Fruit fly (Drosophila melanogaster) whole organism, embryonic: Measurements from ENCODE around the gene CG12310.

Experiments used
- CG1024 ChIP-seq: fragments of 200-800 bp; sonication (Bioruptor generic); IDR thresholded peaks from 2 replicates; pipeline ENCODE4 v1.3.6; 2022; ENCODE audit warnings: missing biosample characterization, missing genetic modification characterization
- CG11398 ChIP-seq: fragments of 200-800 bp; sonication (Bioruptor generic); optimal IDR thresholded peaks from 2 replicates; lab custom pipeline; 2016; ENCODE audit warnings: missing biosample characterization, missing genetic modification characterization
- CG13287 ChIP-seq: fragments of 200-800 bp; sonication (Bioruptor generic); IDR thresholded peaks from 2 replicates; pipeline ENCODE4 v1.3.6; 2022; ENCODE audit warnings: missing biosample characterization, missing genetic modification characterization; ENCODE audit not compliant: partially characterized antibody
- CG13624 ChIP-seq: fragments of 200-800 bp; sonication (Bioruptor generic); optimal IDR thresholded peaks from 2 replicates; lab custom pipeline; 2016; ENCODE audit warnings: missing biosample characterization, missing genetic modification characterization
- CG14710 ChIP-seq: fragments of 200-800 bp; sonication (Bioruptor generic); optimal IDR thresholded peaks from 3 replicates; lab custom pipeline; 2019; ENCODE audit warnings: missing biosample characterization, mild to moderate bottlenecking, missing genetic modification characterization, moderate library complexity
- CG15073 ChIP-seq: fragments of 200-800 bp; sonication (Bioruptor generic); optimal IDR thresholded peaks from 2 replicates; lab custom pipeline; 2016; ENCODE audit warnings: missing biosample characterization, missing genetic modification characterization
- CG1647 ChIP-seq: fragments of 200-800 bp; sonication (Bioruptor generic); optimal IDR thresholded peaks from 3 replicates; lab custom pipeline; 2016; ENCODE audit warnings: missing biosample characterization, missing genetic modification characterization
- CG17328 ChIP-seq: fragments of 200-800 bp; sonication (Bioruptor generic); IDR thresholded peaks from 2 replicates; pipeline ENCODE4 v1.3.6; 2022; ENCODE audit warnings: missing biosample characterization, missing genetic modification characterization
- CG17361 ChIP-seq: fragments of 200-800 bp; sonication (Bioruptor generic); IDR thresholded peaks from 3 replicates; pipeline ENCODE4 v1.3.6; 2022; ENCODE audit warnings: missing biosample characterization, missing genetic modification characterization
- CG1832 ChIP-seq: fragments of 200-800 bp; sonication (Bioruptor generic); optimal IDR thresholded peaks from 2 replicates; lab custom pipeline; 2017; ENCODE audit warnings: missing biosample characterization, mild to moderate bottlenecking, missing genetic modification characterization, inconsistent platforms
- CG2889 ChIP-seq: fragments of 200-800 bp; sonication (Bioruptor generic); IDR thresholded peaks from 3 replicates; pipeline ENCODE4 v1.3.6; 2022; ENCODE audit warnings: missing biosample characterization, missing genetic modification characterization
- CG30403 ChIP-seq: fragments of 200-800 bp; sonication (Bioruptor generic); optimal IDR thresholded peaks from 3 replicates; lab custom pipeline; 2016; ENCODE audit warnings: missing biosample characterization, missing genetic modification characterization
- CG30431 ChIP-seq: fragments of 200-800 bp; sonication (Bioruptor generic); optimal IDR thresholded peaks from 2 replicates; lab custom pipeline; 2017; ENCODE audit warnings: missing biosample characterization, missing genetic modification characterization
- CG33557 ChIP-seq: fragments of 200-800 bp; sonication (Bioruptor generic); optimal IDR thresholded peaks from 2 replicates; lab custom pipeline; 2019; ENCODE audit warnings: missing biosample characterization, mild to moderate bottlenecking, missing genetic modification characterization, moderate library complexity
- CG4328 ChIP-seq: fragments of 200-800 bp; sonication (Bioruptor generic); optimal IDR thresholded peaks from 3 replicates; lab custom pipeline; 2017; ENCODE audit warnings: missing biosample characterization, missing genetic modification reagents, missing genetic modification characterization
- CG43689 ChIP-seq: fragments of 200-800 bp; sonication (Bioruptor generic); IDR thresholded peaks from 2 replicates; pipeline ENCODE4 v1.3.6; 2022; ENCODE audit warnings: missing biosample characterization, missing genetic modification characterization
- CG5180 ChIP-seq: fragments of 200-800 bp; sonication (Bioruptor generic); optimal IDR thresholded peaks from 3 replicates; lab custom pipeline; 2017; ENCODE audit warnings: missing biosample characterization, missing genetic modification characterization, mild to moderate bottlenecking, moderate library complexity, missing genetic modification reagents
- CG9215 ChIP-seq: fragments of 200-800 bp; sonication (Bioruptor generic); IDR thresholded peaks from 2 replicates; pipeline ENCODE4 v1.3.6; 2022; ENCODE audit warnings: missing biosample characterization, missing genetic modification characterization
- CG9932 ChIP-seq: fragments of 200-800 bp; sonication (Bioruptor generic); IDR thresholded peaks from 2 replicates; pipeline ENCODE4 v1.3.6; 2022; ENCODE audit warnings: missing biosample characterization, missing genetic modification characterization
- D19B ChIP-seq: fragments of 200-800 bp; sonication (Bioruptor generic); optimal IDR thresholded peaks from 2 replicates; lab custom pipeline; 2017; ENCODE audit warnings: missing biosample characterization, mild to moderate bottlenecking, missing genetic modification characterization
- Dfd ChIP-seq, 2 experiments: fragments of >200 bp; optimal IDR thresholded peaks; 2 replicates each; lab custom pipeline; 2017; ENCODE audit warnings: missing biosample characterization in 2 of 2, missing genetic modification characterization in 2 of 2
- Eip74EF ChIP-seq, 2 experiments: fragments of 200-800 bp in 1 of 2; fragments of >200 bp in 1 of 2; sonication (Bioruptor generic) in 1 of 2; optimal IDR thresholded peaks; 2 replicates each; lab custom pipeline; 2017 to 2019; ENCODE audit warnings: missing biosample characterization in 2 of 2, missing genetic modification characterization in 2 of 2, mild to moderate bottlenecking in 1 of 2, moderate library complexity in 1 of 2
- Elba2 ChIP-seq: fragments of 200-800 bp; sonication (Bioruptor generic); optimal IDR thresholded peaks from 3 replicates; lab custom pipeline; 2016; ENCODE audit warnings: missing biosample characterization, missing genetic modification characterization
- Ets97D ChIP-seq: fragments of 200-800 bp; sonication (Bioruptor generic); optimal IDR thresholded peaks from 3 replicates; lab custom pipeline; 2016; ENCODE audit warnings: missing biosample characterization, missing genetic modification characterization
- Hr3 ChIP-seq: fragments of 200-800 bp; sonication (Bioruptor generic); optimal IDR thresholded peaks from 3 replicates; lab custom pipeline; 2016; ENCODE audit warnings: missing biosample characterization, missing genetic modification characterization
- YL-1 ChIP-seq: fragments of 200-800 bp; sonication (Bioruptor generic); optimal IDR thresholded peaks from 3 replicates; lab custom pipeline; 2017; ENCODE audit warnings: missing biosample characterization, mild to moderate bottlenecking, missing genetic modification characterization
- bbx ChIP-seq: fragments of 200-800 bp; sonication (Bioruptor generic); IDR thresholded peaks from 2 replicates; pipeline ENCODE4 v1.3.6; 2022; ENCODE audit warnings: missing biosample characterization, missing genetic modification characterization; ENCODE audit not compliant: partially characterized antibody
- cad ChIP-seq: fragments of >200 bp; optimal IDR thresholded peaks from 2 replicates; lab custom pipeline; 2017; ENCODE audit warnings: missing biosample characterization, missing genetic modification characterization
- crc ChIP-seq: fragments of 200-800 bp; sonication (Bioruptor generic); optimal IDR thresholded peaks from 2 replicates; lab custom pipeline; 2016; ENCODE audit warnings: missing biosample characterization, missing genetic modification characterization
- dm ChIP-seq: fragments of 200-800 bp; sonication (Bioruptor generic); optimal IDR thresholded peaks from 3 replicates; lab custom pipeline; 2016; ENCODE audit warnings: missing biosample characterization, missing genetic modification characterization
- dmrt99B ChIP-seq: fragments of 200-800 bp; sonication (Bioruptor generic); optimal IDR thresholded peaks from 2 replicates; lab custom pipeline; 2018; ENCODE audit warnings: missing biosample characterization, mild to moderate bottlenecking, missing genetic modification characterization, moderate library complexity
- ems ChIP-seq: fragments of 200-800 bp; sonication (Bioruptor generic); optimal IDR thresholded peaks from 3 replicates; lab custom pipeline; 2016; ENCODE audit warnings: missing biosample characterization, missing genetic modification characterization
- exex ChIP-seq: fragments of 200-800 bp; sonication (Bioruptor generic); optimal IDR thresholded peaks from 4 replicates; lab custom pipeline; 2018; ENCODE audit warnings: missing biosample characterization, mild to moderate bottlenecking, missing genetic modification characterization, moderate library complexity
- gce ChIP-seq: fragments of 200-800 bp; sonication (Bioruptor generic); IDR thresholded peaks from 3 replicates; pipeline ENCODE4 v1.3.6; 2022; ENCODE audit warnings: missing biosample characterization, missing genetic modification characterization
- grau ChIP-seq: fragments of 200-800 bp; optimal IDR thresholded peaks from 3 replicates; lab custom pipeline; 2019; ENCODE audit warnings: missing biosample characterization, mild to moderate bottlenecking, missing genetic modification characterization, moderate library complexity
- gro ChIP-seq: fragments of 200-800 bp; sonication (Bioruptor generic); optimal IDR thresholded peaks from 2 replicates; lab custom pipeline; 2016; ENCODE audit warnings: missing biosample characterization, missing genetic modification characterization
- inv ChIP-seq: fragments of 200-800 bp; sonication (Bioruptor generic); IDR thresholded peaks from 2 replicates; pipeline ENCODE4 v1.3.6; 2022; ENCODE audit warnings: missing biosample characterization, missing genetic modification characterization; ENCODE audit not compliant: partially characterized antibody
- oc ChIP-seq: fragments of 200-800 bp; sonication (Bioruptor generic); optimal IDR thresholded peaks from 2 replicates; lab custom pipeline; 2018; ENCODE audit warnings: missing biosample characterization, mild to moderate bottlenecking, missing genetic modification characterization, moderate library complexity
- pb ChIP-seq: fragments of 200-800 bp; sonication (Bioruptor generic); optimal IDR thresholded peaks from 3 replicates; lab custom pipeline; 2016; ENCODE audit warnings: missing biosample characterization, missing genetic modification characterization
- pita ChIP-seq: fragments of 200-800 bp; sonication (Bioruptor generic); optimal IDR thresholded peaks from 2 replicates; lab custom pipeline; 2017; ENCODE audit warnings: missing biosample characterization, mild to moderate bottlenecking, missing genetic modification characterization
- ranshi ChIP-seq: fragments of 200-800 bp; sonication (Bioruptor generic); IDR thresholded peaks from 2 replicates; pipeline ENCODE4 v1.3.6; 2022; ENCODE audit warnings: missing biosample characterization, missing genetic modification characterization
- sim ChIP-seq: fragments of 200-800 bp; sonication (Bioruptor generic); IDR thresholded peaks from 2 replicates; pipeline ENCODE4 v1.3.6; 2022; ENCODE audit warnings: missing biosample characterization, missing genetic modification characterization
- sna ChIP-seq: fragments of 200-800 bp; sonication (Bioruptor generic); IDR thresholded peaks from 2 replicates; pipeline ENCODE4 v1.3.6; 2022; ENCODE audit warnings: missing biosample characterization, missing genetic modification characterization; ENCODE audit not compliant: partially characterized antibody
- sob ChIP-seq: fragments of 200-800 bp; sonication (Bioruptor generic); IDR thresholded peaks from 2 replicates; pipeline ENCODE4 v1.3.6; 2022; ENCODE audit warnings: missing biosample characterization, missing genetic modification characterization
- sqz ChIP-seq: fragments of 200-800 bp; sonication (Bioruptor generic); optimal IDR thresholded peaks from 3 replicates; lab custom pipeline; 2018; ENCODE audit warnings: missing biosample characterization, mild to moderate bottlenecking, missing genetic modification characterization
- ttk ChIP-seq: fragments of 200-800 bp; sonication (Bioruptor generic); IDR thresholded peaks from 2 replicates; pipeline ENCODE4 v2.1.2; 2022; ENCODE audit warnings: missing biosample characterization, missing genetic modification characterization
- twi ChIP-seq: fragments of 200-800 bp; optimal IDR thresholded peaks from 2 replicates; lab custom pipeline; 2019; ENCODE audit warnings: missing biosample characterization, mild to moderate bottlenecking, missing genetic modification characterization, moderate library complexity
- usp ChIP-seq: fragments of >200 bp; optimal IDR thresholded peaks from 2 replicates; lab custom pipeline; 2017; ENCODE audit warnings: missing biosample characterization, missing genetic modification characterization
- zen ChIP-seq: fragments of 200-800 bp; sonication (Bioruptor generic); optimal IDR thresholded peaks from 3 replicates; lab custom pipeline; 2018; ENCODE audit warnings: missing biosample characterization, mild to moderate bottlenecking, missing genetic modification characterization, moderate library complexity
- zfh2 ChIP-seq: fragments of 200-800 bp; sonication (Bioruptor generic); optimal IDR thresholded peaks from 2 replicates; lab custom pipeline; 2016; ENCODE audit warnings: missing biosample characterization, missing genetic modification characterization

The CG12310 gene

dm6 chr3L:15011638-15012335, 38.8 kb downstream of the CG12310 start (continued):
- TF ChIP-seq CG1647 (GFP tag; lab: Kevin White, UChicago) (no peak), pb (GFP tag; lab: Kevin White, UChicago) (no peak), CG33557 (GFP tag; lab: Kevin White, UChicago) (peak; percentile 78), CG30403 (GFP tag; lab: Kevin White, UChicago) (peak; percentile 81), zen (tag; lab: Kevin White, UChicago) (peak; percentile 77), crc (GFP tag; lab: Kevin White, UChicago) (no peak), CG13624 (GFP tag; lab: Kevin White, UChicago) (peak; percentile 4), Elba2 (no peak), CG30431 (peak; percentile 50), YL-1 (no peak), CG4328 (peak; percentile 52), pita (no peak), cad (GFP tag; lab: Kevin White, UChicago) (no peak), CG1024 (GFP tag; lab: Robert Waterston, UW) (peak; percentile 49; the same call in 1 of the 2 replicates), Dfd (GFP tag; optimal IDR thresholded peaks at IDR 0.05; lab: Kevin White, UChicago) (no peak), exex (tag; lab: Kevin White, UChicago) (peak; percentile 16), gce (GFP tag; lab: Robert Waterston, UW) (peak; percentile 45; the same call in 1 of the 3 replicates), Hr3 (GFP tag; lab: Kevin White, UChicago) (peak; percentile 55), CG9215 (GFP tag; lab: Robert Waterston, UW) (peak; percentile 28; the same call in 1 of the 2 replicates), sqz (GFP tag; lab: Kevin White, UChicago) (peak; percentile 65), inv (no peak), grau (peak; percentile 78), Ets97D (GFP tag; lab: Kevin White, UChicago) (no peak), D19B (GFP tag; lab: Kevin White, UChicago) (peak; percentile 4), CG2889 (GFP tag; lab: Robert Waterston, UW) (peak; percentile 24; the same call in 1 of the 3 replicates), sna (no peak), CG43689 (GFP tag; lab: Robert Waterston, UW) (peak; percentile 9; the same call in 1 of the 2 replicates), CG14710 (tag; lab: Kevin White, UChicago) (peak; percentile 80), CG15073 (no peak), dmrt99B (peak; percentile 87), CG9932 (GFP tag; lab: Robert Waterston, UW) (no peak), CG13287 (GFP tag; lab: Robert Waterston, UW) (no peak), CG17361 (GFP tag; lab: Robert Waterston, UW) (peak; percentile 84), CG1832 (GFP tag; lab: Kevin White, UChicago) (no peak), oc (tag; lab: Kevin White, UChicago) (peak; percentile 64), Eip74EF (GFP tag; optimal IDR thresholded peaks at IDR 0.05; lab: Kevin White, UChicago) (peak in 1 of 2 experiments; percentile 78), CG11398 (GFP tag; lab: Kevin White, UChicago) (no peak), bbx (GFP tag; lab: Robert Waterston, UW) (no peak), twi (tag; lab: Kevin White, UChicago) (peak; percentile 61), ems (peak; percentile 43), ranshi (peak; percentile 80), zfh2 (GFP tag; lab: Kevin White, UChicago) (no peak), usp (GFP tag; lab: Kevin White, UChicago) (no peak), gro (GFP tag; lab: Kevin White, UChicago) (no peak), CG5180 (GFP tag; lab: Kevin White, UChicago) (peak; percentile 55), sim (peak; percentile 67; the same call in 1 of the 2 replicates), ttk (GFP tag; lab: Robert Waterston, UW) (peak; percentile 63), CG17328 (peak; percentile 75), sob (peak; percentile 80), dm (no peak)
